Fruit fly (Drosophila melanogaster): ENCODE results near the gene QIL1.

QIL1 gene

DNA sequence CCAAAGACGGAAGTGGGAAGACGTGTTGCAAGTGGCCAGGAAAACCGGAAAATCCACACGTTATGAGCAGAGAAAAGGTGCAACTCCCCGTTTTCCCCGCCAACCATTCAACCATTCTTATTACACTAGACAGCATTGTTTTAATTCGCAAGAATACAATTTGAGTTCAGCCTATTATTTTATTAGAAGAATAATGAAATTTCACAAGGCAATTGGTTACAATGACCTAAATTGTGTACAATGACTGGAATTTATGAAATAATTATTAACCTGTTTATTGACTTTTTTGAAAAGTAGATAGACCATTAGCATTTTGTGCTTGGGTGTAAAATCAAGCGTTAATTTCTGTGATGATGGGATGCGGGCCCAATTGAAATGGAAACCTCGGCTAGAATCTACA is 38.8 kb downstream of the QIL1 start (continued):
- TF ChIP-seq achi (GFP tag; optimal IDR thresholded peaks at IDR 0.05) (peak; percentile 29), Ets96B (tag; optimal IDR thresholded peaks at IDR 0.05) (no peak), CG6276 (GFP tag; optimal IDR thresholded peaks at IDR 0.05) (peak; percentile 13), Sox15 (GFP tag; optimal IDR thresholded peaks at IDR 0.05) (no peak), CG11902 (GFP tag; optimal IDR thresholded peaks at IDR 0.05) (no peak), CG4318 (GFP tag; optimal IDR thresholded peaks at IDR 0.05) (no peak), Hr38 (GFP tag; optimal IDR thresholded peaks at IDR 0.05) (no peak), cyc (GFP tag; optimal IDR thresholded peaks at IDR 0.05) (no peak)

DNA sequence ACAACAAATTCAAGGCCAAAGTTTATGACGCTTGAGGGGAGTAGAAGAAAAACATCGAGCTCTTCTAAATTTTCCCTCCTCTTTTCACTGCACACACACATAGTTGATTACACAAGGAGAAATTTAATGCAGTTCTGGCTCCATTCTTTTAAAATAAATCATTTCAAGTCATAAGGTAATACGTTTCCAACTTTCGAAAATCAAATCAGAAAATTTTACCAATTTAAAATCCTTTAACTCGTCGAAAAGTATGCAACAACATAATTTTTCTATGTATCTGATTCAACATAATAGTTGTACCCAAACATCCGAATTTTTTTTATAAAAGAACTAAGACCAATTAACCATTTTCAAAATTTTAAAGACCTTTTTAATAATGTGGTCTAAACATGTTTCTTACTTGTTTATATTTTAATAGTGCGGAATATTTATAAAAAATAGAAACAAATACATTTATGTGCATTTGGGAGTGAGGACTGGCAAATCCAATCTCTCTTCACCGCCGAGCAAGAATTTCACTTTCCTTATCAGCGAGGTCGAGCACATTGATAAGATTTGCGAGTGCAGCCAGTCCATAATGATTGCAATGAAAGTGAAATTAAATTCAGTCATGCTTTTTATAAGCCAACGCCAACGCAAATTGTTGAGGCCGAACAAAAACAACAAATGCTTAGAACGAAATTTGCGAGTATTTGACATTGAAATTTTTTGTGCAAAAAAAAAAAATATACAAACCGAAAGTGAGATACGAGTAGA is 40.4 kb downstream of the QIL1 start:
- peak; percentile 65 for TF ChIP-seq Met (GFP tag; optimal IDR thresholded peaks at IDR 0.05)
- TF ChIP-seq achi (GFP tag; optimal IDR thresholded peaks at IDR 0.05) = peak; percentile 45
- TF ChIP-seq CG8119 (GFP tag; IDR thresholded peaks at IDR 0.05) = peak; percentile 25; the same call in 1 of the 3 replicates
- TF ChIP-seq CG32006 (GFP tag; optimal IDR thresholded peaks at IDR 0.05) = peak; percentile 54
- TF ChIP-seq dsx (GFP tag; optimal IDR thresholded peaks at IDR 0.05; ENCODE audit: poor library complexity, severe bottlenecking) = peak; percentile 22
- peak; percentile 41 for TF ChIP-seq Eip75B (GFP tag; optimal IDR thresholded peaks at IDR 0.05)
- TF ChIP-seq CG8319 (GFP tag; optimal IDR thresholded peaks at IDR 0.05) = peak; percentile 41
- no peak for TF ChIP-seq CG1621 (tag; optimal IDR thresholded peaks at IDR 0.05)
- TF ChIP-seq fkh (GFP tag; optimal IDR thresholded peaks at IDR 0.05) = no peak
- TF ChIP-seq CG15336 (GFP tag; IDR thresholded peaks at IDR 0.05) = no peak
- peak; percentile 58 for TF ChIP-seq Sox102F (GFP tag; optimal IDR thresholded peaks at IDR 0.05)
- no peak for TF ChIP-seq Ets21C (GFP tag; optimal IDR thresholded peaks at IDR 0.05)
- no peak for TF ChIP-seq CG11902 (GFP tag; optimal IDR thresholded peaks at IDR 0.05)
- TF ChIP-seq CG7368 (GFP tag; optimal IDR thresholded peaks at IDR 0.05) = no peak
- 0 out of 3 replicates have a peak, but pooled peaks have one; percentile 24 for TF ChIP-seq eg (GFP tag; IDR thresholded peaks at IDR 0.05)
- peak; percentile 57 for TF ChIP-seq CG34406 (GFP tag; optimal IDR thresholded peaks at IDR 0.05)
- no peak for TF ChIP-seq fd85E (GFP tag; optimal IDR thresholded peaks at IDR 0.05)
- no peak for TF ChIP-seq CG6276 (GFP tag; optimal IDR thresholded peaks at IDR 0.05)
- no peak for TF ChIP-seq CG6854 (GFP tag; optimal IDR thresholded peaks at IDR 0.05)
- TF ChIP-seq net (GFP tag; optimal IDR thresholded peaks at IDR 0.05) = peak; percentile 46
- peak; percentile 44 for TF ChIP-seq Ets96B (tag; optimal IDR thresholded peaks at IDR 0.05)
- TF ChIP-seq ss (GFP tag; optimal IDR thresholded peaks at IDR 0.05) = no peak
- peak; percentile 45 for TF ChIP-seq Hr39 (GFP tag; optimal IDR thresholded peaks at IDR 0.05)
- peak; percentile 48 for TF ChIP-seq OdsH (GFP tag; optimal IDR thresholded peaks at IDR 0.05)
- TF ChIP-seq salr (GFP tag; optimal IDR thresholded peaks at IDR 0.05) = peak in 1 of 2 experiments; percentile 12
- no peak for TF ChIP-seq Hr38 (GFP tag; optimal IDR thresholded peaks at IDR 0.05)
- TF ChIP-seq CG3032 (tag; optimal IDR thresholded peaks at IDR 0.05) = peak; percentile 30
- TF ChIP-seq CG6163 (GFP tag; IDR thresholded peaks at IDR 0.05) = no peak
- peak; percentile 68 for TF ChIP-seq Eip93F (GFP tag; optimal IDR thresholded peaks at IDR 0.05)
- TF ChIP-seq CG4318 (GFP tag; optimal IDR thresholded peaks at IDR 0.05) = no peak
- peak; percentile 24 for TF ChIP-seq spab (GFP tag; optimal IDR thresholded peaks at IDR 0.05)
- TF ChIP-seq CG11762 (GFP tag; optimal IDR thresholded peaks at IDR 0.05; ENCODE audit: insufficient read depth) = no peak
- no peak for TF ChIP-seq Lpt (GFP tag; optimal IDR thresholded peaks at IDR 0.05)
- peak; percentile 61 for TF ChIP-seq Smox (GFP tag; optimal IDR thresholded peaks at IDR 0.05)
- TF ChIP-seq vri (GFP tag; optimal IDR thresholded peaks at IDR 0.05) = peak; percentile 14
- TF ChIP-seq dac (GFP tag; optimal IDR thresholded peaks at IDR 0.05) = no peak
- peak; percentile 45 for TF ChIP-seq CG10669 (GFP tag; optimal IDR thresholded peaks at IDR 0.05)
- TF ChIP-seq CG10631 (GFP tag; optimal IDR thresholded peaks at IDR 0.05) = peak; percentile 49
- TF ChIP-seq topi (GFP tag; optimal IDR thresholded peaks at IDR 0.05) = peak; percentile 43
- TF ChIP-seq Hr4 (GFP tag; optimal IDR thresholded peaks at IDR 0.05) = peak; percentile 46
- TF ChIP-seq CG6792 (GFP tag; optimal IDR thresholded peaks at IDR 0.05) = peak; percentile 40
- TF ChIP-seq Gug (GFP tag; IDR thresholded peaks at IDR 0.05) = no peak
- TF ChIP-seq fd59A (GFP tag; optimal IDR thresholded peaks at IDR 0.05) = no peak
- TF ChIP-seq CG6808 (GFP tag; optimal IDR thresholded peaks at IDR 0.05) = peak; percentile 11
- TF ChIP-seq pdm3 (GFP tag; optimal IDR thresholded peaks at IDR 0.05) = peak; percentile 54

All from whole organism, prepupa.